Fruit fly (Drosophila melanogaster) whole organism, embryonic: ENCODE measurements around the gene CG31388.
A peak's percentile ranks its signal among the peaks of the same experiment; 100 is the strongest.

Experiments used
- ATbp ChIP-seq: fragments of 200-800 bp; sonication (Bioruptor generic); optimal IDR thresholded peaks from 2 replicates; lab custom pipeline; 2017; ENCODE audit warnings: missing biosample characterization, mild to moderate bottlenecking, missing genetic modification characterization, missing genetic modification reagents
- Abd-B ChIP-seq: fragments of 200-800 bp; sonication (Bioruptor generic); optimal IDR thresholded peaks from 2 replicates; lab custom pipeline; 2018; ENCODE audit warnings: missing biosample characterization, mild to moderate bottlenecking, missing genetic modification characterization, moderate library complexity
- B-H1 ChIP-seq: fragments of 200-800 bp; sonication (Bioruptor generic); IDR thresholded peaks from 3 replicates; pipeline ENCODE4 v1.3.6; 2022; ENCODE audit warnings: missing biosample characterization, missing genetic modification characterization
- CG12659 ChIP-seq: fragments of 200-800 bp; sonication (Bioruptor generic); optimal IDR thresholded peaks from 3 replicates; lab custom pipeline; 2017; ENCODE audit warnings: mild to moderate bottlenecking, missing biosample characterization, missing genetic modification reagents, missing genetic modification characterization
- CG14860 ChIP-seq: fragments of 200-800 bp; sonication (Bioruptor generic); IDR thresholded peaks from 3 replicates; pipeline ENCODE4 v1.3.6; 2022; ENCODE audit warnings: missing biosample characterization, missing genetic modification characterization; ENCODE audit not compliant: partially characterized antibody
- CG1647 ChIP-seq: fragments of 200-800 bp; sonication (Bioruptor generic); optimal IDR thresholded peaks from 3 replicates; lab custom pipeline; 2016; ENCODE audit warnings: missing biosample characterization, missing genetic modification characterization
- CG17359 ChIP-seq: fragments of 200-800 bp; sonication (Bioruptor generic); optimal IDR thresholded peaks from 3 replicates; lab custom pipeline; 2018; ENCODE audit warnings: missing biosample characterization, mild to moderate bottlenecking, missing genetic modification characterization, moderate library complexity
- CG2889 ChIP-seq: fragments of 200-800 bp; sonication (Bioruptor generic); IDR thresholded peaks from 3 replicates; pipeline ENCODE4 v1.3.6; 2022; ENCODE audit warnings: missing biosample characterization, missing genetic modification characterization
- CG32772 ChIP-seq: fragments of 200-800 bp; sonication (Bioruptor generic); IDR thresholded peaks from 2 replicates; pipeline ENCODE4 v1.3.6; 2022; ENCODE audit warnings: missing biosample characterization, missing genetic modification characterization
- CG34224 ChIP-seq: fragments of 200-800 bp; sonication (Bioruptor generic); IDR thresholded peaks from 3 replicates; pipeline ENCODE4 v1.3.6; 2022; ENCODE audit warnings: missing biosample characterization, missing genetic modification characterization; ENCODE audit not compliant: partially characterized antibody
- CG34376 ChIP-seq: fragments of 200-800 bp; sonication (Bioruptor generic); optimal IDR thresholded peaks from 2 replicates; lab custom pipeline; 2018; ENCODE audit warnings: missing biosample characterization, mild to moderate bottlenecking, missing genetic modification characterization
- CG6272 ChIP-seq: fragments of 200-800 bp; sonication (Bioruptor generic); IDR thresholded peaks from 2 replicates; pipeline ENCODE4 v1.3.6; 2022; ENCODE audit warnings: missing biosample characterization, missing genetic modification characterization
- CG7271 ChIP-seq: fragments of 200-800 bp; sonication (Bioruptor generic); optimal IDR thresholded peaks from 2 replicates; lab custom pipeline; 2018; ENCODE audit warnings: missing biosample characterization, mild to moderate bottlenecking, missing genetic modification characterization, moderate library complexity
- CHES-1-like ChIP-seq: fragments of 200-800 bp; sonication (Bioruptor generic); optimal IDR thresholded peaks from 2 replicates; lab custom pipeline; 2016; ENCODE audit warnings: missing biosample characterization, missing genetic modification characterization
- Camta ChIP-seq: fragments of 200-800 bp; sonication (Bioruptor generic); optimal IDR thresholded peaks from 2 replicates; lab custom pipeline; 2016; ENCODE audit warnings: missing biosample characterization, missing genetic modification characterization
- Dll ChIP-seq: fragments of 200-800 bp; sonication (Bioruptor generic); IDR thresholded peaks from 4 replicates; pipeline ENCODE4 v1.3.6; 2022; ENCODE audit warnings: missing biosample characterization, missing genetic modification characterization; ENCODE audit not compliant: partially characterized antibody
- Doc3 ChIP-seq: fragments of 200-800 bp; sonication (Bioruptor generic); IDR thresholded peaks from 3 replicates; pipeline ENCODE4 v1.3.6; 2022; ENCODE audit warnings: missing biosample characterization, missing genetic modification characterization; ENCODE audit not compliant: partially characterized antibody
- Drgx ChIP-seq: fragments of 200-800 bp; sonication (Bioruptor generic); IDR thresholded peaks from 2 replicates; pipeline ENCODE4 v1.3.6; 2022; ENCODE audit warnings: missing biosample characterization, missing genetic modification characterization
- GATAe ChIP-seq: fragments of 200-800 bp; sonication (Bioruptor generic); conservative IDR thresholded peaks from 2 replicates; pipeline ENCODE4 v1.3.6; 2022; ENCODE audit warnings: missing biosample characterization, missing genetic modification characterization
- HLH54F ChIP-seq: fragments of 200-800 bp; sonication (Bioruptor generic); optimal IDR thresholded peaks from 3 replicates; lab custom pipeline; 2016; ENCODE audit warnings: missing biosample characterization, missing genetic modification characterization
- Hr3 ChIP-seq: fragments of 200-800 bp; sonication (Bioruptor generic); optimal IDR thresholded peaks from 3 replicates; lab custom pipeline; 2016; ENCODE audit warnings: missing biosample characterization, missing genetic modification characterization
- MESR4 ChIP-seq: fragments of 200-800 bp; sonication (Bioruptor generic); optimal IDR thresholded peaks from 2 replicates; lab custom pipeline; 2018; ENCODE audit warnings: missing biosample characterization, mild to moderate bottlenecking, missing genetic modification characterization, moderate library complexity
- Max ChIP-seq: fragments of 200-800 bp; sonication (Bioruptor generic); optimal IDR thresholded peaks from 2 replicates; lab custom pipeline; 2016; ENCODE audit warnings: missing biosample characterization, mild to moderate bottlenecking, missing genetic modification characterization
- Meics ChIP-seq: fragments of 200-800 bp; sonication (Bioruptor generic); optimal IDR thresholded peaks from 2 replicates; lab custom pipeline; 2017; ENCODE audit warnings: missing biosample characterization, mild to moderate bottlenecking, missing genetic modification characterization
- Rx ChIP-seq: fragments of 200-800 bp; sonication (Bioruptor generic); IDR thresholded peaks from 2 replicates; pipeline ENCODE4 v1.3.6; 2022; ENCODE audit warnings: missing biosample characterization, missing genetic modification characterization
- aop ChIP-seq: fragments of 200-800 bp; sonication (Bioruptor generic); IDR thresholded peaks from 2 replicates; pipeline ENCODE4 v1.3.6; 2022; ENCODE audit warnings: missing biosample characterization, missing genetic modification characterization
- bbx ChIP-seq: fragments of 200-800 bp; sonication (Bioruptor generic); IDR thresholded peaks from 2 replicates; pipeline ENCODE4 v1.3.6; 2022; ENCODE audit warnings: missing biosample characterization, missing genetic modification characterization; ENCODE audit not compliant: partially characterized antibody
- gcm ChIP-seq: fragments of 200-800 bp; sonication (Bioruptor generic); optimal IDR thresholded peaks from 2 replicates; lab custom pipeline; 2019; ENCODE audit warnings: missing biosample characterization, mild to moderate bottlenecking, missing genetic modification characterization, moderate library complexity
- gfzf ChIP-seq: fragments of 200-800 bp; sonication (Bioruptor generic); optimal IDR thresholded peaks from 2 replicates; lab custom pipeline; 2016; ENCODE audit warnings: missing biosample characterization, mild to moderate bottlenecking, missing genetic modification characterization, moderate library complexity
- hkb ChIP-seq, 2 experiments: fragments of 200-800 bp in 1 of 2; fragments of >200 bp in 1 of 2; sonication (Bioruptor generic) in 1 of 2; IDR thresholded peaks in 1 of 2; optimal IDR thresholded peaks in 1 of 2; 2 replicates each; pipeline versions ENCODE4 v1.3.6 to Lab custom; 2017 to 2022; ENCODE audit warnings: missing biosample characterization in 1 of 2, missing genetic modification characterization in 1 of 2
- hth ChIP-seq: fragments of >200 bp; optimal IDR thresholded peaks from 2 replicates; lab custom pipeline; 2017; ENCODE audit warnings: inconsistent platforms
- ind ChIP-seq: fragments of 200-800 bp; sonication (Bioruptor generic); optimal IDR thresholded peaks from 3 replicates; lab custom pipeline; 2016; ENCODE audit warnings: missing biosample characterization, missing genetic modification characterization
- insv ChIP-seq, 2 experiments: fragments of 200-800 bp; sonication (Bioruptor generic); optimal IDR thresholded peaks; 3 replicates each; lab custom pipeline; 2016 to 2018; ENCODE audit warnings: missing biosample characterization in 2 of 2, missing genetic modification characterization in 2 of 2
- kah ChIP-seq: fragments of 200-800 bp; sonication (Bioruptor generic); optimal IDR thresholded peaks from 2 replicates; lab custom pipeline; 2018; ENCODE audit warnings: missing biosample characterization, mild to moderate bottlenecking, missing genetic modification characterization
- mld ChIP-seq: fragments of 200-800 bp; sonication (Bioruptor generic); IDR thresholded peaks from 3 replicates; pipeline ENCODE4 v1.3.6; 2022; ENCODE audit warnings: missing biosample characterization, missing genetic modification characterization; ENCODE audit not compliant: partially characterized antibody
- nmo ChIP-seq: fragments of 200-800 bp; sonication (Bioruptor generic); optimal IDR thresholded peaks from 2 replicates; lab custom pipeline; 2018; ENCODE audit warnings: missing biosample characterization, mild to moderate bottlenecking, missing genetic modification characterization, moderate library complexity
- odd ChIP-seq: fragments of 200-800 bp; sonication (Bioruptor generic); optimal IDR thresholded peaks from 2 replicates; lab custom pipeline; 2017; ENCODE audit warnings: missing biosample characterization, mild to moderate bottlenecking, missing genetic modification characterization
- onecut ChIP-seq: fragments of 200-800 bp; sonication (Bioruptor generic); IDR thresholded peaks from 2 replicates; pipeline ENCODE4 v1.3.6; 2022; ENCODE audit warnings: missing biosample characterization, missing genetic modification characterization
- otp ChIP-seq: fragments of 200-800 bp; sonication (Bioruptor generic); IDR thresholded peaks from 3 replicates; pipeline ENCODE4, ENCODE4 v1.3.6; 2022; ENCODE audit warnings: missing biosample characterization, missing genetic modification characterization
- prd ChIP-seq, 3 experiments: fragments of >200 bp in 2 of 3; fragments of 200-800 bp in 1 of 3; sonication (Bioruptor generic) in 1 of 3; optimal IDR thresholded peaks in 2 of 3; IDR thresholded peaks in 1 of 3; 2 replicates in 2 of 3; 3 replicates in 1 of 3; pipeline versions ENCODE4 v1.3.6 to Lab custom; 2017 to 2022; ENCODE audit warnings: missing biosample characterization in 1 of 3, missing genetic modification characterization in 1 of 3
- sens ChIP-seq: fragments of 200-800 bp; sonication (Bioruptor generic); peaks from one replicate; lab custom pipeline; 2016; ENCODE audit warnings: missing biosample characterization, missing genetic modification characterization
- sima ChIP-seq: fragments of 200-800 bp; sonication (Bioruptor generic); optimal IDR thresholded peaks from 2 replicates; lab custom pipeline; 2016; ENCODE audit warnings: missing biosample characterization, missing genetic modification characterization
- ssp ChIP-seq: fragments of 200-800 bp; sonication (Bioruptor generic); IDR thresholded peaks from 2 replicates; pipeline ENCODE4 v1.3.6; 2022; ENCODE audit warnings: missing biosample characterization, missing genetic modification characterization
- tll ChIP-seq, 2 experiments: fragments of 200-800 bp in 1 of 2; fragments of >200 bp in 1 of 2; sonication (Bioruptor generic) in 1 of 2; optimal IDR thresholded peaks; 2 replicates each; lab custom pipeline; 2017 to 2019; ENCODE audit warnings: missing biosample characterization in 2 of 2, missing genetic modification characterization in 2 of 2, mild to moderate bottlenecking in 1 of 2, moderate library complexity in 1 of 2
- toy ChIP-seq: fragments of 200-800 bp; sonication (Bioruptor generic); IDR thresholded peaks from 2 replicates; pipeline ENCODE4 v1.3.6; 2022; ENCODE audit warnings: missing biosample characterization, missing genetic modification characterization

The CG31388 gene

DNA sequence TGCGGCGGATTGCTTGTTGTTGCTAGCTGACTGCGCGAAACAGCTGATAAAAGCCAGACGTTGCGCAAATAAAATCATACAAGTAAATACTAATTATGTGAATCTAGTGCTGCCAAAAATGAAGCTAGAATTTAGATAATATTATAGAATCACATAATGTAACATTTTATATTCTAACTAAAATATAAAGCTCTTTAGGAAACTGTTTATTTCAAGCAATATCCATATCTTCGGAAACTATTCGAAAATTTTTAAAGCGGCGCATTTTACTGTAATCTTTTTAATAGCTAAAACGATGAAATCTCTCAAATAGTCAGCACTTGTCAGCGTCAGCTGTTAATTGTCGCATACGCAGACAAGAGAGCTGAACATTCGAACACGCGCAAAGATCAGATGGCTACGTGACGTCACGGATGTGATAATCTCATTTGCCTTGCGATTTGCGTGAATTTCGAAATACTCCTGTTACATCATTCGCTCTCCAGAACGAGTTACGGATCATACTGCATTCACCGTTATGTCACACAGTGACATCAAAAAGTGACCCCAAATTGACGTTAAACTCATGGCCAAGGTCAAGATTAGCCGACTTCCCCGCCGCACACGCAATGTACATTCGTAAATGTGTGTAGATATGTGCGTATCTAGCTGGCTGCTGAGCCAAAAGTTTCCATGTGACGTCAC, 5.6 kb downstream of the CG31388 start (continued):
- TF ChIP-seq prd (optimal IDR thresholded peaks at IDR 0.05; lab: Kevin White, UChicago) (no peak), prd (GFP tag; IDR thresholded peaks at IDR 0.05; lab: Robert Waterston, UW) (peak; percentile 48; the same call in 1 of the 3 replicates), nmo (GFP tag; lab: Kevin White, UChicago) (peak; percentile 48), MESR4 (GFP tag; lab: Kevin White, UChicago) (peak; percentile 4), Meics (GFP tag; lab: Kevin White, UChicago) (peak; percentile 64)

- no peak for TF ChIP-seq ATbp
- TF ChIP-seq CG32772 (GFP tag; lab: Robert Waterston, UW): no peak
- peak; percentile 80 for TF ChIP-seq Doc3 (GFP tag; lab: Robert Waterston, UW)
- no peak for TF ChIP-seq Rx (GFP tag; lab: Robert Waterston, UW)
- TF ChIP-seq ssp (GFP tag; lab: Robert Waterston, UW): no peak
- TF ChIP-seq CG6272 (GFP tag; lab: Robert Waterston, UW): no peak
- no peak for TF ChIP-seq sima
- no peak for TF ChIP-seq Abd-B (GFP tag; lab: Kevin White, UChicago)
- TF ChIP-seq kah (GFP tag; lab: Kevin White, UChicago): no peak
- TF ChIP-seq tll (GFP tag; optimal IDR thresholded peaks at IDR 0.05; lab: Kevin White, UChicago): no peak
- TF ChIP-seq CG1647 (GFP tag; lab: Kevin White, UChicago): peak; percentile 4
- TF ChIP-seq insv (GFP tag; optimal IDR thresholded peaks at IDR 0.05; lab: Kevin White, UChicago): no peak
- TF ChIP-seq gcm (GFP tag; lab: Kevin White, UChicago): no peak
- TF ChIP-seq odd (GFP tag; lab: Kevin White, UChicago): no peak
- peak; percentile 52 for TF ChIP-seq CHES-1-like (GFP tag; lab: Kevin White, UChicago)
- TF ChIP-seq CG17359 (tag; lab: Kevin White, UChicago): no peak
- peak; percentile 84 for TF ChIP-seq gfzf (GFP tag; lab: Kevin White, UChicago)
- TF ChIP-seq CG14860 (GFP tag; lab: Robert Waterston, UW): peak; percentile 69; the same call in 2 of the 3 replicates
- no peak for TF ChIP-seq Drgx (GFP tag; lab: Robert Waterston, UW)
- peak; percentile 69 for TF ChIP-seq CG34224 (GFP tag; lab: Robert Waterston, UW)
- TF ChIP-seq otp: no peak
- TF ChIP-seq mld (GFP tag; lab: Robert Waterston, UW): no peak
- TF ChIP-seq aop (GFP tag; lab: Robert Waterston, UW): no peak
- TF ChIP-seq ind (GFP tag; lab: Kevin White, UChicago): no peak
- TF ChIP-seq Camta (GFP tag; lab: Kevin White, UChicago): peak; percentile 7
- TF ChIP-seq GATAe: peak; percentile 35; the same call in 1 of the 2 replicates
- peak; percentile 78 for TF ChIP-seq hkb (optimal IDR thresholded peaks at IDR 0.05; lab: Kevin White, UChicago)
- no peak for TF ChIP-seq hkb (GFP tag; IDR thresholded peaks at IDR 0.05; lab: Robert Waterston, UW)
- peak; percentile 65 for TF ChIP-seq Hr3 (GFP tag; lab: Kevin White, UChicago)
- TF ChIP-seq CG7271: no peak
- TF ChIP-seq sens (GFP tag; lab: Kevin White, UChicago): peak; percentile 72
- TF ChIP-seq toy (GFP tag; lab: Robert Waterston, UW): no peak
- TF ChIP-seq hth: no peak
- TF ChIP-seq Max (GFP tag; lab: Kevin White, UChicago): no peak
- 0 out of 2 replicates have a peak, but pooled peaks have one; percentile 13 for TF ChIP-seq onecut
- TF ChIP-seq Dll (GFP tag; lab: Robert Waterston, UW): peak; percentile 87
- TF ChIP-seq CG34376: peak; percentile 32
- peak; percentile 61 for TF ChIP-seq bbx
- no peak for TF ChIP-seq B-H1 (GFP tag; lab: Robert Waterston, UW)
- TF ChIP-seq CG12659 (GFP tag; lab: Kevin White, UChicago): peak; percentile 86
- peak; percentile 51 for TF ChIP-seq HLH54F
- TF ChIP-seq CG2889 (GFP tag; lab: Robert Waterston, UW): no peak
Measured at dm6 chr3R:11243951-11244660, 6.5 kb downstream of the CG31388 start, which contains the start of the genes CG17734 and CG5214. CG17734 (minus strand) TSS chr3R:11243999. CG5214 (plus strand) TSS chr3R:11244302.
